Worm (Caenorhabditis elegans) whole organism, mixed stage, embryonic: ENCODE measurements around the gene F54H5.5.

Source experiments
- M03D4.4 ChIP-seq: sonication (generic microtip); optimal IDR thresholded peaks from 2 replicates; lab custom pipeline; 2017; ENCODE audit warnings: mild to moderate bottlenecking, missing genetic modification characterization, missing compliant biosample characterization
- mep-1 ChIP-seq: fragments of 150-350 bp; optimal IDR thresholded peaks from 2 replicates; lab custom pipeline; 2017; ENCODE audit warnings: missing biosample characterization, missing genetic modification reagents, missing genetic modification characterization, inconsistent platforms
- unc-39 ChIP-seq: fragments of 150-350 bp; optimal IDR thresholded peaks from 2 replicates; lab custom pipeline; 2014; ENCODE audit warnings: missing biosample characterization, missing genetic modification characterization
- unc-62 ChIP-seq: fragments of 150-350 bp; optimal IDR thresholded peaks from 2 replicates; lab custom pipeline; 2014; ENCODE audit warnings: missing biosample characterization, missing genetic modification reagents, missing genetic modification characterization
- ztf-11 ChIP-seq: fragments of 150-350 bp; optimal IDR thresholded peaks from 2 replicates; lab custom pipeline; 2014; ENCODE audit warnings: missing biosample characterization, missing genetic modification characterization

DNA sequence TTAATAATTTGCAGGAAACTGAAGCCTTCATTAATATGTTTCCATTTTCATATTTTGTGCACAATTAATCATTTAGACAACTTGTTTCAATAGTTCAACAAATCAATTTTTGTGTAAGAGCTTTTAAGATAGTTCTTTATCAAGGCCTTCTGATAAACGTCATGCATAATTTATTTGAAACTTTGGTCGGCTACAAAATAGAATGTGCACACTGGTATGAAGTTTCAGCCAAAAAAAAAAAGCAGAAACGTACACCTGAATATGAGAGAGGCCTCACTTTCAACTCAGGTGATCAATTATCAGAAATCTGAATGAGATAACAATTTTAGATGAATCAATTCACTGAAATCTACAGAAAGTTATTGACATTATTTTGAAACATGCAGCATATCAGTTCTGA is 12.6 kb downstream of the F54H5.5 start:
- TF ChIP-seq unc-39 (tag; lab: Kevin White, UChicago) (no peak), unc-62 (no peak), ztf-11 (tag; lab: Kevin White, UChicago) (no peak), mep-1 (tag; lab: Kevin White, UChicago) (no peak), M03D4.4 (tag; lab: Kevin White, UChicago) (no peak)
